Fruit fly (Drosophila melanogaster) whole organism, embryonic: Measurements from ENCODE around the gene CG9932.

ENCODE experiments used
- Abd-B ChIP-seq: fragments of 200-800 bp; sonication (Bioruptor generic); optimal IDR thresholded peaks from 2 replicates; lab custom pipeline; 2018; ENCODE audit warnings: missing biosample characterization, mild to moderate bottlenecking, missing genetic modification characterization, moderate library complexity
- Asciz ChIP-seq: fragments of 200-800 bp; sonication (Bioruptor generic); optimal IDR thresholded peaks from 2 replicates; lab custom pipeline; 2017; ENCODE audit warnings: missing biosample characterization, mild to moderate bottlenecking, missing genetic modification characterization, missing genetic modification reagents
- Blimp-1 ChIP-seq: fragments of 200-800 bp; sonication (Bioruptor generic); optimal IDR thresholded peaks from 3 replicates; lab custom pipeline; 2018; ENCODE audit warnings: missing biosample characterization, missing genetic modification characterization, mild to moderate bottlenecking, moderate library complexity, missing genetic modification reagents
- Bteb2 ChIP-seq: fragments of 200-800 bp; sonication (Bioruptor generic); optimal IDR thresholded peaks from 2 replicates; lab custom pipeline; 2016; ENCODE audit warnings: missing biosample characterization, missing genetic modification characterization
- CG13296 ChIP-seq: fragments of 200-800 bp; sonication (Bioruptor generic); optimal IDR thresholded peaks from 3 replicates; lab custom pipeline; 2018; ENCODE audit warnings: missing biosample characterization, mild to moderate bottlenecking, missing genetic modification characterization
- CG14014 ChIP-seq: fragments of 200-800 bp; sonication (Bioruptor generic); IDR thresholded peaks from 2 replicates; pipeline ENCODE4 v1.3.6; 2022; ENCODE audit warnings: missing biosample characterization, missing genetic modification characterization
- CG17568 ChIP-seq: fragments of 200-800 bp; sonication (Bioruptor generic); optimal IDR thresholded peaks from 2 replicates; lab custom pipeline; 2018; ENCODE audit warnings: missing biosample characterization, mild to moderate bottlenecking, missing genetic modification characterization, moderate library complexity
- CG18599 ChIP-seq: fragments of 200-800 bp; sonication (Bioruptor generic); optimal IDR thresholded peaks from 3 replicates; lab custom pipeline; 2017; ENCODE audit warnings: missing biosample characterization, missing genetic modification characterization, mild to moderate bottlenecking, moderate library complexity, missing genetic modification reagents
- CG2120 ChIP-seq: fragments of 200-800 bp; sonication (Bioruptor generic); optimal IDR thresholded peaks from 3 replicates; lab custom pipeline; 2016; ENCODE audit warnings: missing biosample characterization, missing genetic modification characterization
- CG2678 ChIP-seq: fragments of 200-800 bp; sonication (Bioruptor generic); optimal IDR thresholded peaks from 3 replicates; lab custom pipeline; 2019; ENCODE audit warnings: missing biosample characterization, mild to moderate bottlenecking, missing genetic modification characterization, moderate library complexity
- CG2875 ChIP-seq: fragments of 200-800 bp; sonication (Bioruptor generic); optimal IDR thresholded peaks from 2 replicates; lab custom pipeline; 2017; ENCODE audit warnings: missing biosample characterization, mild to moderate bottlenecking, missing genetic modification characterization, missing genetic modification reagents
- CG3281 ChIP-seq: fragments of 200-800 bp; sonication (Bioruptor generic); optimal IDR thresholded peaks from 3 replicates; lab custom pipeline; 2017; ENCODE audit warnings: missing biosample characterization, mild to moderate bottlenecking, missing genetic modification characterization
- CG3847 ChIP-seq: fragments of 200-800 bp; sonication (Bioruptor generic); IDR thresholded peaks from 2 replicates; pipeline ENCODE4 v1.3.6; 2022; ENCODE audit warnings: missing biosample characterization, missing genetic modification characterization
- CG5245 ChIP-seq: fragments of 200-800 bp; sonication (Bioruptor generic); optimal IDR thresholded peaks from 3 replicates; lab custom pipeline; 2016; ENCODE audit warnings: missing biosample characterization, missing genetic modification characterization
- CG7357 ChIP-seq: fragments of 200-800 bp; sonication (Bioruptor generic); IDR thresholded peaks from 3 replicates; pipeline ENCODE4 v1.3.6; 2022; ENCODE audit warnings: missing biosample characterization, missing genetic modification characterization
- CG7786 ChIP-seq: fragments of 200-800 bp; sonication (Bioruptor generic); optimal IDR thresholded peaks from 2 replicates; lab custom pipeline; 2016; ENCODE audit warnings: missing biosample characterization, missing genetic modification characterization
- CG7928 ChIP-seq: fragments of 200-800 bp; sonication (Bioruptor generic); optimal IDR thresholded peaks from 2 replicates; lab custom pipeline; 2017; ENCODE audit warnings: missing biosample characterization, mild to moderate bottlenecking, missing genetic modification characterization
- CG8089 ChIP-seq: fragments of 200-800 bp; sonication (Bioruptor generic); optimal IDR thresholded peaks from 3 replicates; lab custom pipeline; 2016; ENCODE audit warnings: missing biosample characterization, missing genetic modification characterization
- CG8290 ChIP-seq, 3 experiments: fragments of 200-800 bp; sonication (Bioruptor generic); optimal IDR thresholded peaks; 2 replicates each; lab custom pipeline; 2016 to 2019; ENCODE audit warnings: missing biosample characterization in 3 of 3, missing genetic modification characterization in 3 of 3, mild to moderate bottlenecking in 2 of 3, moderate library complexity in 1 of 3
- CG8944 ChIP-seq: fragments of 200-800 bp; sonication (Bioruptor generic); optimal IDR thresholded peaks from 3 replicates; lab custom pipeline; 2016; ENCODE audit warnings: missing biosample characterization, missing genetic modification characterization
- CG9437 ChIP-seq: fragments of 200-800 bp; sonication (Bioruptor generic); optimal IDR thresholded peaks from 2 replicates; lab custom pipeline; 2018; ENCODE audit warnings: missing biosample characterization, mild to moderate bottlenecking, missing genetic modification characterization
- CG9797 ChIP-seq: fragments of 200-800 bp; sonication (Bioruptor generic); optimal IDR thresholded peaks from 3 replicates; lab custom pipeline; 2018; ENCODE audit warnings: missing biosample characterization, mild to moderate bottlenecking, missing genetic modification characterization
- CoRest ChIP-seq: fragments of 200-800 bp; sonication (Bioruptor generic); optimal IDR thresholded peaks from 3 replicates; lab custom pipeline; 2018; ENCODE audit warnings: missing biosample characterization, mild to moderate bottlenecking, missing genetic modification characterization, moderate library complexity
- Dp ChIP-seq: fragments of 200-800 bp; sonication (Bioruptor generic); optimal IDR thresholded peaks from 2 replicates; lab custom pipeline; 2018; ENCODE audit warnings: missing biosample characterization, mild to moderate bottlenecking, missing genetic modification characterization, moderate library complexity
- E2f1 ChIP-seq: fragments of 200-800 bp; sonication (Bioruptor generic); IDR thresholded peaks from 2 replicates; pipeline ENCODE4 v1.3.6; 2022; ENCODE audit warnings: missing biosample characterization, missing genetic modification characterization
- E2f2 ChIP-seq: fragments of 200-800 bp; sonication (Bioruptor generic); IDR thresholded peaks from 2 replicates; pipeline ENCODE4 v1.3.6; 2022; ENCODE audit warnings: missing biosample characterization, missing genetic modification characterization
- Ets65A ChIP-seq: fragments of 200-800 bp; sonication (Bioruptor generic); peaks from one replicate; lab custom pipeline; 2016; ENCODE audit warnings: missing biosample characterization, missing genetic modification characterization
- H2.0 ChIP-seq: fragments of 200-800 bp; sonication (Bioruptor generic); IDR thresholded peaks from 2 replicates; pipeline ENCODE4 v1.3.6; 2022; ENCODE audit warnings: missing biosample characterization, missing genetic modification characterization
- HLH4C ChIP-seq: fragments of 200-800 bp; sonication (Bioruptor generic); IDR thresholded peaks from 3 replicates; pipeline ENCODE4 v1.3.6; 2022; ENCODE audit warnings: missing biosample characterization, missing genetic modification characterization; ENCODE audit not compliant: partially characterized antibody
- NC2β ChIP-seq: fragments of 200-800 bp; sonication (Bioruptor generic); optimal IDR thresholded peaks from 2 replicates; lab custom pipeline; 2016; ENCODE audit warnings: missing biosample characterization, missing genetic modification characterization
- Ptx1 ChIP-seq: fragments of 200-800 bp; sonication (Bioruptor generic); IDR thresholded peaks from 2 replicates; pipeline ENCODE4 v1.3.6; 2022; ENCODE audit warnings: missing biosample characterization, missing genetic modification characterization
- Sin3A ChIP-seq: fragments of >200 bp; optimal IDR thresholded peaks from 2 replicates; lab custom pipeline; 2018
- Sox102F ChIP-seq: fragments of 200-800 bp; sonication (Bioruptor generic); optimal IDR thresholded peaks from 2 replicates; lab custom pipeline; 2018; ENCODE audit warnings: missing biosample characterization, mild to moderate bottlenecking, missing genetic modification characterization, moderate library complexity
- Ssrp ChIP-seq: fragments of 200-800 bp; sonication (Bioruptor generic); optimal IDR thresholded peaks from 2 replicates; lab custom pipeline; 2018; ENCODE audit warnings: missing biosample characterization, mild to moderate bottlenecking, missing genetic modification characterization, moderate library complexity
- Xbp1 ChIP-seq: fragments of 200-800 bp; sonication (Bioruptor generic); optimal IDR thresholded peaks from 3 replicates; lab custom pipeline; 2016; ENCODE audit warnings: missing biosample characterization, mild to moderate bottlenecking, missing genetic modification characterization
- ase ChIP-seq: fragments of 200-800 bp; sonication (Bioruptor generic); IDR thresholded peaks from 3 replicates; pipeline ENCODE4 v1.3.6; 2022; ENCODE audit warnings: missing biosample characterization, missing genetic modification characterization
- bbx ChIP-seq: fragments of 200-800 bp; sonication (Bioruptor generic); IDR thresholded peaks from 2 replicates; pipeline ENCODE4 v1.3.6; 2022; ENCODE audit warnings: missing biosample characterization, missing genetic modification characterization; ENCODE audit not compliant: partially characterized antibody
- caup ChIP-seq: fragments of 200-800 bp; sonication (Bioruptor generic); optimal IDR thresholded peaks from 3 replicates; lab custom pipeline; 2017; ENCODE audit warnings: missing biosample characterization, mild to moderate bottlenecking, missing genetic modification characterization, moderate library complexity; ENCODE audit not compliant: severe bottlenecking
- corto ChIP-seq: fragments of 200-800 bp; sonication (Bioruptor generic); optimal IDR thresholded peaks from 2 replicates; lab custom pipeline; 2016; ENCODE audit warnings: missing biosample characterization, mild to moderate bottlenecking, missing genetic modification characterization, moderate library complexity
- da ChIP-seq: fragments of 200-800 bp; sonication (Bioruptor generic); optimal IDR thresholded peaks from 2 replicates; lab custom pipeline; 2016; ENCODE audit warnings: missing biosample characterization, missing genetic modification characterization
- eyg ChIP-seq: fragments of 200-800 bp; sonication (Bioruptor generic); optimal IDR thresholded peaks from 3 replicates; lab custom pipeline; 2016; ENCODE audit warnings: missing biosample characterization, missing genetic modification characterization
- fd96Cb ChIP-seq: fragments of 200-800 bp; sonication (Bioruptor generic); optimal IDR thresholded peaks from 2 replicates; lab custom pipeline; 2018; ENCODE audit warnings: missing biosample characterization, mild to moderate bottlenecking, missing genetic modification characterization, moderate library complexity
- lola ChIP-seq, 3 experiments: fragments of >200 bp in 2 of 3; fragments of 200-800 bp in 1 of 3; sonication (Bioruptor generic) in 1 of 3; optimal IDR thresholded peaks; 2 replicates each; lab custom pipeline; 2017 to 2019; ENCODE audit warnings: missing biosample characterization in 3 of 3, missing genetic modification characterization in 3 of 3, mild to moderate bottlenecking in 1 of 3, moderate library complexity in 1 of 3
- org-1 ChIP-seq: fragments of 200-800 bp; sonication (Bioruptor generic); optimal IDR thresholded peaks from 2 replicates; lab custom pipeline; 2017; ENCODE audit warnings: missing biosample characterization, missing genetic modification characterization
- pho ChIP-seq: fragments of 200-800 bp; sonication (Bioruptor generic); optimal IDR thresholded peaks from 2 replicates; lab custom pipeline; 2016; ENCODE audit warnings: missing biosample characterization, missing genetic modification characterization
- ranshi ChIP-seq: fragments of 200-800 bp; sonication (Bioruptor generic); IDR thresholded peaks from 2 replicates; pipeline ENCODE4 v1.3.6; 2022; ENCODE audit warnings: missing biosample characterization, missing genetic modification characterization
- sim ChIP-seq: fragments of 200-800 bp; sonication (Bioruptor generic); IDR thresholded peaks from 2 replicates; pipeline ENCODE4 v1.3.6; 2022; ENCODE audit warnings: missing biosample characterization, missing genetic modification characterization
- slp2 ChIP-seq: fragments of 200-800 bp; sonication (Bioruptor generic); optimal IDR thresholded peaks from 2 replicates; lab custom pipeline; 2016; ENCODE audit warnings: missing biosample characterization, missing genetic modification characterization
- sna ChIP-seq: fragments of 200-800 bp; sonication (Bioruptor generic); IDR thresholded peaks from 2 replicates; pipeline ENCODE4 v1.3.6; 2022; ENCODE audit warnings: missing biosample characterization, missing genetic modification characterization; ENCODE audit not compliant: partially characterized antibody
- stwl ChIP-seq: fragments of 200-800 bp; sonication (Bioruptor generic); optimal IDR thresholded peaks from 3 replicates; lab custom pipeline; 2018; ENCODE audit warnings: missing biosample characterization, mild to moderate bottlenecking, missing genetic modification characterization, moderate library complexity
- vfl ChIP-seq: fragments of 200-800 bp; sonication (Bioruptor generic); optimal IDR thresholded peaks from 2 replicates; lab custom pipeline; 2016; ENCODE audit warnings: missing biosample characterization, missing genetic modification characterization

The CG9932 gene

dm6 chr2L:13082177-13082576 lies 22.2 kb upstream of the CG9932 start (continued):
- TF ChIP-seq sna (GFP tag; lab: Robert Waterston, UW) (no peak), Ssrp (tag; lab: Kevin White, UChicago) (no peak), CG13296 (GFP tag; lab: Kevin White, UChicago) (peak; percentile 29), Blimp-1 (GFP tag; lab: Kevin White, UChicago) (peak; percentile 25), E2f2 (GFP tag; lab: Robert Waterston, UW) (no peak), CG3281 (GFP tag; lab: Kevin White, UChicago) (peak; percentile 46), Ptx1 (GFP tag; lab: Robert Waterston, UW) (no peak), Dp (GFP tag; lab: Kevin White, UChicago) (no peak), da (no peak), Sin3A (lab: Kevin White, UChicago) (no peak), CG7357 (GFP tag; lab: Robert Waterston, UW) (no peak), ase (GFP tag; lab: Robert Waterston, UW) (no peak), CG3847 (no peak), HLH4C (GFP tag; lab: Robert Waterston, UW) (no peak), CG8089 (GFP tag; lab: Kevin White, UChicago) (no peak), CG2678 (peak; percentile 26), Sox102F (no peak), pho (GFP tag; lab: Kevin White, UChicago) (peak; percentile 42), Bteb2 (GFP tag; lab: Kevin White, UChicago) (peak; percentile 14), Xbp1 (GFP tag; lab: Kevin White, UChicago) (no peak), ranshi (GFP tag; lab: Robert Waterston, UW) (no peak), vfl (GFP tag; lab: Kevin White, UChicago) (no peak), eyg (GFP tag; lab: Kevin White, UChicago) (peak; percentile 40), CG17568 (GFP tag; lab: Kevin White, UChicago) (peak; percentile 9), org-1 (GFP tag; lab: Kevin White, UChicago) (peak; percentile 10), CG9437 (GFP tag; lab: Kevin White, UChicago) (no peak), NC2β (no peak), CG8944 (no peak), CoRest (tag; lab: Kevin White, UChicago) (peak; percentile 5), CG2875 (peak; percentile 34), E2f1 (no peak), slp2 (GFP tag; lab: Kevin White, UChicago) (no peak), stwl (no peak), CG7786 (GFP tag; lab: Kevin White, UChicago) (peak; percentile 16), CG9797 (GFP tag; lab: Kevin White, UChicago) (no peak), H2.0 (GFP tag; lab: Robert Waterston, UW) (no peak), CG5245 (no peak), corto (GFP tag; lab: Kevin White, UChicago) (no peak), bbx (GFP tag; lab: Robert Waterston, UW) (no peak), sim (GFP tag; lab: Robert Waterston, UW) (no peak), Asciz (GFP tag; lab: Kevin White, UChicago) (peak; percentile 13), CG7928 (GFP tag; lab: Kevin White, UChicago) (peak; percentile 4), CG2120 (GFP tag; lab: Kevin White, UChicago) (peak; percentile 48), lola (GFP tag; optimal IDR thresholded peaks at IDR 0.05; lab: Kevin White, UChicago) (no peak), fd96Cb (tag; lab: Kevin White, UChicago) (no peak), Ets65A (GFP tag; lab: Kevin White, UChicago) (peak; percentile 41), CG8290 (GFP tag; optimal IDR thresholded peaks at IDR 0.05; lab: Kevin White, UChicago) (no peak), CG8290 (tag; optimal IDR thresholded peaks at IDR 0.05; lab: Kevin White, UChicago) (peak in 1 of 2 experiments; percentile 29), caup (GFP tag; lab: Kevin White, UChicago) (peak; percentile 54), CG18599 (GFP tag; lab: Kevin White, UChicago) (peak; percentile 67), Abd-B (GFP tag; lab: Kevin White, UChicago) (no peak), CG14014 (no peak)
